Worm (Caenorhabditis elegans): ENCODE results near the gene nmgp-1.

Gene nmgp-1

DNA sequence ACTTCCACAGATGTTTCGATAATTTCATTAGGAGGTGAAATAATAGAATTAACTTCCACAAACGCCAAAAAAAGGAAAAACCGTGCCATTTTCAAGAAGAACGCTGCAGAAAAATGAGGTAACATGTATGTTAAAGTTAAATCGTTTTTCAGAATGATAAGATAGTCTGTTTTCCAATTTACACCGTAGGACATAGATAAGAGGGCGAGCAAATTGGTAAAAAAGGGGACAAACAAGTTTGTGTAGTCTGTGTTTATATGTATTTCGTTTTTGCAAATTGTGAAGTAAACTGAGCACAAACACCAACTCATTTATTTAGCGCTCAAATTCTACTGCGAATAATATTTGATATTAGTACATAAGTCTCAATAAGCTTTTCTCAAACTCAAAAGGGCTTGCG is 790 bp upstream of the nmgp-1 start, which contains the start of gene F13H8.11:
TSS of gene F13H8.11 (minus strand) at position 155 of the 400 bp plus-strand sequence.
- TF ChIP-seq T22C8.4 (GFP tag; IDR thresholded peaks at IDR 0.05) (no peak), ref-1 (GFP tag; conservative IDR thresholded peaks at IDR 0.05) (no peak), flt-1 (GFP tag; IDR thresholded peaks at IDR 0.05) (no peak)

ce11 chrII:6262222-6262621 is 1.6 kb downstream of the nmgp-1 start, which contains the start of gene F13H8.12:
TSS of gene F13H8.12 (plus strand) at chrII:6262522.
- no peak for TF ChIP-seq cog-1 (tag; optimal IDR thresholded peaks at IDR 0.05)
- TF ChIP-seq klf-2 (GFP tag; conservative IDR thresholded peaks at IDR 0.05), result no peak
- TF ChIP-seq tab-1 (GFP tag; IDR thresholded peaks at IDR 0.05), result no peak
- TF ChIP-seq ref-1 (GFP tag; conservative IDR thresholded peaks at IDR 0.05), result no peak
- TF ChIP-seq ztf-29 (GFP tag; IDR thresholded peaks at IDR 0.05), result no peak
- no peak for TF ChIP-seq med-1 (GFP tag; optimal IDR thresholded peaks at IDR 0.05; ENCODE audit: insufficient read depth)
- TF ChIP-seq ztf-23 (GFP tag; IDR thresholded peaks at IDR 0.05), result no peak
- TF ChIP-seq T22C8.4 (GFP tag; IDR thresholded peaks at IDR 0.05), result no peak
- TF ChIP-seq flt-1 (GFP tag; IDR thresholded peaks at IDR 0.05), result no peak

DNA sequence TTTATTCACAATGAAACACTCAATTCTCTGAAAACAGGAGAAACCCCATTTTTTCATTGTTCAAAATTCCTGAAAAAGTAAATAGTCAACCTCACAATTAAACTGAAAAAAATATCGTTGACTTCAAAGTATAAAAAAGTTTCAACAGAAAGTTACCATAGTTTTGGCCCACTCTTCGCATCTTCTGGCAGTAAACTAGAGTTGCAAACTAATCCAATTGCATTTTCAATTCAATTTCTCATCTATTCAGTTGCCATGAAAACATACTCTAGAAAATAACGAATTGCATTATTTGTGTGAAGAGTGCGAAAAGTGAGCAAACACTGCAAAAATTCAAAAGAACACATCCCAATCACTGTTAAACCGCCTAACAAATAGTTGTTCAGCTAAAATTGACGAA is 3.0 kb downstream of the nmgp-1 start, which contains the start of gene F13H8.3:
TSS of gene F13H8.3 (plus strand) at position 301 of the 400 bp plus-strand sequence.
- no peak for TF ChIP-seq ref-1 (GFP tag; conservative IDR thresholded peaks at IDR 0.05)
- no peak for TF ChIP-seq klf-2 (GFP tag; conservative IDR thresholded peaks at IDR 0.05)
- no peak for TF ChIP-seq ztf-23 (GFP tag; IDR thresholded peaks at IDR 0.05)
- no peak for TF ChIP-seq flt-1 (GFP tag; IDR thresholded peaks at IDR 0.05)
- no peak for TF ChIP-seq cog-1 (tag; optimal IDR thresholded peaks at IDR 0.05)
- TF ChIP-seq med-1 (GFP tag; optimal IDR thresholded peaks at IDR 0.05; ENCODE audit: insufficient read depth), result no peak
- TF ChIP-seq ztf-29 (GFP tag; IDR thresholded peaks at IDR 0.05), result no peak
- no peak for TF ChIP-seq tab-1 (GFP tag; IDR thresholded peaks at IDR 0.05)
- no peak for TF ChIP-seq T22C8.4 (GFP tag; IDR thresholded peaks at IDR 0.05)

DNA sequence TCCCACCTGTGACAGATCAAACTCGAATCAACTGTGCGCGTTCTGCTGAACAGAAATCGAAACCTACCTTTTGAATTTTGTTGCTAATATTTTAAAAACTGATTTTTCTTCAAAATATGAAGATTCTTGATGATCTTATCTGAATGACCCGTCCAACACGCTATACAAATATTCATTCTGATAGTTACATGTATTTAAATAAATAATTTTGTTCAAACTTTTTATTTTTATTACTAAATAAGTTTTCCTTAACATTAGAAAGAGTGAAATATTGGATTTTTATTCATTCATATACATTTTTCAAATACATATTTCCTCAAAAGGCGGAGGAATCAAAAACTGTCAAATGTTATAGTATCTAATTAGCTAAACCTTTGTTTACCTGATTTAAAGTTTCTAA is 7.3 kb downstream of the nmgp-1 start, which contains the start of gene F13H8.8:
TSS of gene F13H8.8 (minus strand) at position 101 of the 400 bp plus-strand sequence.
- no peak for TF ChIP-seq tab-1 (GFP tag; IDR thresholded peaks at IDR 0.05)
- no peak for TF ChIP-seq flt-1 (GFP tag; IDR thresholded peaks at IDR 0.05)
- TF ChIP-seq ref-1 (GFP tag; conservative IDR thresholded peaks at IDR 0.05), result no peak
- TF ChIP-seq cog-1 (tag; optimal IDR thresholded peaks at IDR 0.05), result no peak
- no peak for TF ChIP-seq med-1 (GFP tag; optimal IDR thresholded peaks at IDR 0.05; ENCODE audit: insufficient read depth)
- no peak for TF ChIP-seq ztf-29 (GFP tag; IDR thresholded peaks at IDR 0.05)
- no peak for TF ChIP-seq T22C8.4 (GFP tag; IDR thresholded peaks at IDR 0.05)
- no peak for TF ChIP-seq klf-2 (GFP tag; conservative IDR thresholded peaks at IDR 0.05)
- no peak for TF ChIP-seq ztf-23 (GFP tag; IDR thresholded peaks at IDR 0.05)

DNA sequence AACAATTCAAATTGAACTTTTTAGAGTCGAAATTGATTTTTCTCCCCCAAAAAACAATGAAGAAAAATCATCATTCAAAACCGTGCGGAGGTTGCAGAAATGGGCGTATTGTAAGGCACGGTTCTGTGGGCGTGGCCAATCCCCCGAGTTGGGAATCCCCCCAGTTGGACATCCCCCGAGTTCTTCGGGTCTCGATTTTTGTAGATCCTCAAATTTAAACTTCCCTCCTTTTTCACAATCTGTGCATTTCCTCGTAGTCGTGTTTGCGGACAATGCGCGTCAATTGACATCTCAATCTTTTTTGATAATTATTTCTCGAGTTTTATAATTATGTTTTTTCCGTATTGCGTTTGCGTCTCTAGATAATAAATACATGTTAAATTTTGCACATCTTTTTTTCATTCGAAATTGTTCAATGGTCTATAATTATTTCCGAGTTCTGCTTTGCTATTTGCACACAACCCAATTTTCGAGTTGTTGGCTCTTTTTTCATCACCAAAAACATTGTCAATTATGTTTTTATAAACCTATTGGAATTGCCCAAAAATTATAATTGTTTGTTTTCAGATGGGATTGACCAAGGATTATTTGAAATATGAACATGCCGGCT is 9.3 kb downstream of the nmgp-1 start, which contains the start of gene F13H8.2:
TSS of gene F13H8.2 (plus strand) at position 560 of the 610 bp plus-strand sequence.
- TF ChIP-seq cog-1 (tag; optimal IDR thresholded peaks at IDR 0.05) (peak; percentile 43), ref-1 (GFP tag; conservative IDR thresholded peaks at IDR 0.05) (no peak), T22C8.4 (GFP tag; IDR thresholded peaks at IDR 0.05) (peak; percentile 25; the same call in 1 of the 2 replicates), ztf-23 (GFP tag; IDR thresholded peaks at IDR 0.05) (peak; percentile 86; the same call in 1 of the 2 replicates), ztf-29 (GFP tag; IDR thresholded peaks at IDR 0.05) (no peak), flt-1 (GFP tag; IDR thresholded peaks at IDR 0.05) (peak; percentile 81), tab-1 (GFP tag; IDR thresholded peaks at IDR 0.05) (peak; percentile 35; the same call in 1 of the 2 replicates), klf-2 (GFP tag; conservative IDR thresholded peaks at IDR 0.05) (0 out of 2 replicates have a peak, but pooled peaks have one; percentile 37), med-1 (GFP tag; optimal IDR thresholded peaks at IDR 0.05; ENCODE audit: insufficient read depth) (no peak)

ce11 chrII:6273916-6274315 is 13.3 kb downstream of the nmgp-1 start, which contains the start of gene bpl-1:
TSS of gene bpl-1 (plus strand) at chrII:6274216.
- TF ChIP-seq tab-1 (GFP tag; IDR thresholded peaks at IDR 0.05) (no peak), klf-2 (GFP tag; conservative IDR thresholded peaks at IDR 0.05) (no peak), med-1 (GFP tag; optimal IDR thresholded peaks at IDR 0.05; ENCODE audit: insufficient read depth) (no peak)

ce11 chrII:6281002-6281401 is 20.3 kb downstream of the nmgp-1 start, which contains the start of gene scly-1:
TSS of gene scly-1 (minus strand) at chrII:6281102.
- no peak for TF ChIP-seq tab-1 (GFP tag; IDR thresholded peaks at IDR 0.05)
- TF ChIP-seq cog-1 (tag; optimal IDR thresholded peaks at IDR 0.05), result no peak
- TF ChIP-seq flt-1 (GFP tag; IDR thresholded peaks at IDR 0.05), result no peak
- no peak for TF ChIP-seq T22C8.4 (GFP tag; IDR thresholded peaks at IDR 0.05)
- TF ChIP-seq med-1 (GFP tag; optimal IDR thresholded peaks at IDR 0.05; ENCODE audit: insufficient read depth), result no peak
- TF ChIP-seq ztf-23 (GFP tag; IDR thresholded peaks at IDR 0.05), result no peak
- TF ChIP-seq ztf-29 (GFP tag; IDR thresholded peaks at IDR 0.05), result no peak
- TF ChIP-seq klf-2 (GFP tag; conservative IDR thresholded peaks at IDR 0.05), result no peak

- no peak for TF ChIP-seq ztf-29 (GFP tag; IDR thresholded peaks at IDR 0.05)
- TF ChIP-seq klf-2 (GFP tag; conservative IDR thresholded peaks at IDR 0.05), result no peak
- no peak for TF ChIP-seq tab-1 (GFP tag; IDR thresholded peaks at IDR 0.05)
- TF ChIP-seq T22C8.4 (GFP tag; IDR thresholded peaks at IDR 0.05), result no peak
- TF ChIP-seq med-1 (GFP tag; optimal IDR thresholded peaks at IDR 0.05; ENCODE audit: insufficient read depth), result no peak
- TF ChIP-seq cog-1 (tag; optimal IDR thresholded peaks at IDR 0.05), result no peak
- no peak for TF ChIP-seq ref-1 (GFP tag; conservative IDR thresholded peaks at IDR 0.05)
- TF ChIP-seq ztf-23 (GFP tag; IDR thresholded peaks at IDR 0.05), result no peak
- no peak for TF ChIP-seq flt-1 (GFP tag; IDR thresholded peaks at IDR 0.05)
These were observed 21.2 kb downstream of the nmgp-1 start for ce11 chrII:6281903-6282302.

- TF ChIP-seq T22C8.4 (GFP tag; IDR thresholded peaks at IDR 0.05) (no peak), ref-1 (GFP tag; conservative IDR thresholded peaks at IDR 0.05) (no peak), flt-1 (GFP tag; IDR thresholded peaks at IDR 0.05) (no peak), tab-1 (GFP tag; IDR thresholded peaks at IDR 0.05) (no peak)
These were observed 22.4 kb downstream of the nmgp-1 start, which contains the start of gene F13H8.1 for ce11 chrII:6283074-6283473. TSS of gene F13H8.1 (plus strand) at chrII:6283384.

DNA sequence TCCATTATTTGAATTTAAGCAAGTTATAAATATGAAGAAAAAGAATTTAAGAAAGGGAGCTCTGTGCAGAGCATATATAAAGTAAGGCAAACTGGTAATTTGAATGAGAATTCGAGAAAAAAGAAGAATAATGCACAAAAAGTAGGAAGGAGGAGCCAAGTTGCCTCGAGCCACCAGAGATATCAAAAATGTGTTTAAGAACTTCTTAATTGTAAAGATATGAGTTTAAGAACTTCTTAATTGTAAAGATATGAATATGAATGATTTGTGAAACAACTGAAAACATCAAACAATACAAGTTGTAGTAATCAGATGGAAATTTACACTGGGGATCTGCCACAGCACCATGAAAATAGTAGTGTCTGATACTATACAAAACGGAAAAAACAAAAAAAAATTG is 26.2 kb downstream of the nmgp-1 start, which contains the start of gene F13H8.6:
TSS of gene F13H8.6 (minus strand) at position 101 of the 400 bp plus-strand sequence.
- TF ChIP-seq cog-1 (tag; optimal IDR thresholded peaks at IDR 0.05), result no peak
- no peak for TF ChIP-seq tab-1 (GFP tag; IDR thresholded peaks at IDR 0.05)
- no peak for TF ChIP-seq ztf-29 (GFP tag; IDR thresholded peaks at IDR 0.05)
- TF ChIP-seq ref-1 (GFP tag; conservative IDR thresholded peaks at IDR 0.05), result no peak

All from whole organism, midembryonic.